Worm (Caenorhabditis elegans) whole organism, L2 larva: Measurements from ENCODE around the gene mob-3.
A peak's percentile ranks its signal among the peaks of the same experiment; 100 is the strongest.

ENCODE experiments used
- C34F6.9 ChIP-seq: fragments of 150-350 bp; optimal IDR thresholded peaks from 2 replicates; lab custom pipeline; 2014; ENCODE audit warnings: missing biosample characterization, missing genetic modification characterization
- F13H6.1 ChIP-seq: sonication (generic microtip); optimal IDR thresholded peaks from 2 replicates; lab custom pipeline; 2016; ENCODE audit warnings: missing genetic modification characterization, missing compliant biosample characterization
- R02D3.7 ChIP-seq: fragments of 150-350 bp; optimal IDR thresholded peaks from 2 replicates; lab custom pipeline; 2014; ENCODE audit warnings: missing biosample characterization, missing genetic modification characterization
- Y55F3AM.14 ChIP-seq: fragments of 200-800 bp; sonication (Bioruptor generic); optimal IDR thresholded peaks from 2 replicates; lab custom pipeline; 2018; ENCODE audit warnings: mild to moderate bottlenecking, missing genetic modification characterization, missing compliant biosample characterization
- ZK546.5 ChIP-seq: sonication (generic microtip); optimal IDR thresholded peaks from 2 replicates; lab custom pipeline; 2017; ENCODE audit warnings: missing biosample characterization, missing genetic modification characterization
- alr-1 ChIP-seq: fragments of 150-350 bp; optimal IDR thresholded peaks from 2 replicates; lab custom pipeline; 2014; ENCODE audit warnings: missing biosample characterization, missing genetic modification characterization
- aly-2 ChIP-seq: fragments of 150-350 bp; optimal IDR thresholded peaks from 2 replicates; lab custom pipeline; 2014; ENCODE audit warnings: missing biosample characterization, missing genetic modification characterization
- blmp-1 ChIP-seq: sonication (generic microtip); optimal IDR thresholded peaks from 2 replicates; lab custom pipeline; 2017; ENCODE audit warnings: missing genetic modification characterization, mild to moderate bottlenecking, missing compliant biosample characterization, antibody characterized with exemption, moderate library complexity; ENCODE audit not compliant: insufficient read depth
- ceh-16 ChIP-seq: fragments of 150-350 bp; optimal IDR thresholded peaks from 2 replicates; lab custom pipeline; 2014; ENCODE audit warnings: missing biosample characterization, missing genetic modification characterization
- ceh-82 ChIP-seq: fragments of 150-350 bp; optimal IDR thresholded peaks from 2 replicates; lab custom pipeline; 2014; ENCODE audit warnings: missing biosample characterization, missing genetic modification characterization
- crh-2 ChIP-seq: sonication (generic microtip); optimal IDR thresholded peaks from 2 replicates; lab custom pipeline; 2017; ENCODE audit warnings: missing biosample characterization, missing genetic modification characterization
- dmd-4 ChIP-seq: sonication (generic microtip); optimal IDR thresholded peaks from 2 replicates; lab custom pipeline; 2017; ENCODE audit warnings: missing biosample characterization, missing genetic modification characterization
- egl-27 ChIP-seq: sonication (generic microtip); optimal IDR thresholded peaks from 3 replicates; lab custom pipeline; 2017; ENCODE audit warnings: missing biosample characterization, missing genetic modification reagents, missing genetic modification characterization
- elt-1 ChIP-seq: fragments of 150-350 bp; optimal IDR thresholded peaks from 2 replicates; lab custom pipeline; 2014; ENCODE audit warnings: missing biosample characterization, missing genetic modification characterization
- fos-1 ChIP-seq: fragments of 150-350 bp; optimal IDR thresholded peaks from 2 replicates; lab custom pipeline; 2014; ENCODE audit warnings: missing biosample characterization, missing genetic modification characterization
- lin-11 ChIP-seq: fragments of 150-350 bp; sonication (generic microtip); optimal IDR thresholded peaks from 2 replicates; lab custom pipeline; 2014; ENCODE audit warnings: missing biosample characterization, missing genetic modification characterization, inconsistent platforms, mixed read lengths
- lin-13 ChIP-seq: fragments of 150-350 bp; optimal IDR thresholded peaks from 2 replicates; lab custom pipeline; 2014; ENCODE audit warnings: missing biosample characterization, missing genetic modification reagents, missing genetic modification characterization
- lin-39 ChIP-seq: fragments of 150-350 bp; optimal IDR thresholded peaks from 2 replicates; lab custom pipeline; 2014; ENCODE audit warnings: missing biosample characterization, missing genetic modification reagents, missing genetic modification characterization
- lsy-2 ChIP-seq, 2 experiments: fragments of 150-350 bp in 1 of 2; sonication (generic microtip) in 1 of 2; optimal IDR thresholded peaks; 2 replicates each; lab custom pipeline; 2014 to 2017; ENCODE audit warnings: missing biosample characterization in 2 of 2, missing genetic modification characterization in 2 of 2
- mab-5 ChIP-seq: fragments of 150-350 bp; optimal IDR thresholded peaks from 2 replicates; lab custom pipeline; 2014; ENCODE audit warnings: missing biosample characterization, missing genetic modification characterization
- mbf-1 ChIP-seq: sonication (generic microtip); optimal IDR thresholded peaks from 2 replicates; lab custom pipeline; 2017; ENCODE audit warnings: missing biosample characterization, missing genetic modification characterization
- mdl-1 ChIP-seq, 2 experiments: fragments of 150-350 bp in 1 of 2; sonication (generic microtip) in 1 of 2; optimal IDR thresholded peaks; 2 replicates each; lab custom pipeline; 2017; ENCODE audit warnings: missing biosample characterization in 2 of 2, missing genetic modification characterization in 2 of 2
- nhr-10 ChIP-seq: sonication (generic microtip); optimal IDR thresholded peaks from 2 replicates; lab custom pipeline; 2017; ENCODE audit warnings: missing biosample characterization, missing genetic modification characterization
- nhr-129 ChIP-seq: fragments of 150-350 bp; optimal IDR thresholded peaks from 2 replicates; lab custom pipeline; 2014; ENCODE audit warnings: missing biosample characterization, missing genetic modification characterization
- nhr-21 ChIP-seq: fragments of 150-350 bp; optimal IDR thresholded peaks from 2 replicates; lab custom pipeline; 2014; ENCODE audit warnings: missing biosample characterization, missing genetic modification characterization
- nhr-23 ChIP-seq: fragments of 150-350 bp; optimal IDR thresholded peaks from 2 replicates; lab custom pipeline; 2014; ENCODE audit warnings: missing biosample characterization, missing genetic modification reagents, missing genetic modification characterization
- nhr-237 ChIP-seq: fragments of 150-350 bp; optimal IDR thresholded peaks from 2 replicates; lab custom pipeline; 2014; ENCODE audit warnings: missing biosample characterization, missing genetic modification characterization
- nhr-25 ChIP-seq: fragments of 150-350 bp; sonication (generic microtip); optimal IDR thresholded peaks from 3 replicates; lab custom pipeline; 2014; ENCODE audit warnings: missing biosample characterization, missing genetic modification characterization
- nhr-6 ChIP-seq: fragments of 150-350 bp; optimal IDR thresholded peaks from 2 replicates; lab custom pipeline; 2014; ENCODE audit warnings: missing biosample characterization, missing genetic modification characterization
- nhr-77 ChIP-seq: fragments of 150-350 bp; optimal IDR thresholded peaks from 2 replicates; lab custom pipeline; 2014; ENCODE audit warnings: missing biosample characterization, missing genetic modification characterization
- sem-4 ChIP-seq: fragments of 150-350 bp; optimal IDR thresholded peaks from 2 replicates; lab custom pipeline; 2014; ENCODE audit warnings: missing biosample characterization, missing genetic modification reagents, missing genetic modification characterization
- sma-9 ChIP-seq, 2 experiments: fragments of 150-350 bp in 1 of 2; sonication (generic microtip) in 1 of 2; optimal IDR thresholded peaks; 2 replicates each; lab custom pipeline; 2014 to 2016; ENCODE audit warnings: missing genetic modification characterization in 2 of 2, mild to moderate bottlenecking in 1 of 2, missing biosample characterization in 1 of 2, missing compliant biosample characterization in 1 of 2, missing genetic modification reagents in 1 of 2, moderate library complexity in 1 of 2
- snpc-4 ChIP-seq: fragments of 150-350 bp; optimal IDR thresholded peaks from 2 replicates; lab custom pipeline; 2014; ENCODE audit warnings: missing biosample characterization, missing genetic modification characterization
- unc-39 ChIP-seq: fragments of 150-350 bp; optimal IDR thresholded peaks from 2 replicates; lab custom pipeline; 2014; ENCODE audit warnings: missing biosample characterization, missing genetic modification characterization
- unc-55 ChIP-seq: fragments of 150-350 bp; sonication (generic microtip); optimal IDR thresholded peaks from 3 replicates; lab custom pipeline; 2014; ENCODE audit warnings: missing biosample characterization, missing genetic modification reagents, missing genetic modification characterization
- zag-1 ChIP-seq: fragments of 150-350 bp; optimal IDR thresholded peaks from 2 replicates; lab custom pipeline; 2014; ENCODE audit warnings: missing biosample characterization, missing genetic modification characterization
- ztf-1 ChIP-seq: fragments of 200-800 bp; sonication (Bioruptor generic); conservative IDR thresholded peaks from 2 replicates; pipeline ENCODE4 v1.3.6; 2022; ENCODE audit warnings: missing genetic modification characterization, missing compliant biosample characterization
- ztf-11 ChIP-seq: sonication (generic microtip); optimal IDR thresholded peaks from 2 replicates; lab custom pipeline; 2017; ENCODE audit warnings: missing biosample characterization, missing genetic modification characterization
- ztf-4 ChIP-seq: fragments of 150-350 bp; optimal IDR thresholded peaks from 2 replicates; lab custom pipeline; 2014; ENCODE audit warnings: missing biosample characterization, missing genetic modification characterization

The mob-3 gene

DNA sequence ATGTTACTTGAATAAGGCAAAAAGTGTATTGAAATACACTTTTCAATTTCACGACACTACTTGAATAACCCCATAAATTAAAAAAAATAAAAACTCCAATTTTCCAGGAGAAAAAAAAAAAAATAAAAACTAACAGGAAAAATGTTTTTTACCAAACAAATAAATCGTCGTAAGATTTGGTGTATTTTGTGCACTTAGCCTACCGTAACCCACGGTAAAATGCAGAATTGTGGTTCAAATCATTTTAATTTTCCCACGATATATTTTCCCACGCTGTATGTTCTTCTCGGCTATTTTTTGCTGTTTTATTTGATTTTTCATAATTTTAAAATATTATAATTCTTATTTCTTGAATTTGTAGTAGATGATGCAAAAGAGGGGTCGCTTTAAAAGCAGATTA lies 976 bp upstream of the mob-3 start:
- TF ChIP-seq lsy-2 (tag; optimal IDR thresholded peaks at IDR 0.05; lab: Kevin White, UChicago): no peak
- TF ChIP-seq nhr-129 (tag; lab: Kevin White, UChicago): no peak

DNA sequence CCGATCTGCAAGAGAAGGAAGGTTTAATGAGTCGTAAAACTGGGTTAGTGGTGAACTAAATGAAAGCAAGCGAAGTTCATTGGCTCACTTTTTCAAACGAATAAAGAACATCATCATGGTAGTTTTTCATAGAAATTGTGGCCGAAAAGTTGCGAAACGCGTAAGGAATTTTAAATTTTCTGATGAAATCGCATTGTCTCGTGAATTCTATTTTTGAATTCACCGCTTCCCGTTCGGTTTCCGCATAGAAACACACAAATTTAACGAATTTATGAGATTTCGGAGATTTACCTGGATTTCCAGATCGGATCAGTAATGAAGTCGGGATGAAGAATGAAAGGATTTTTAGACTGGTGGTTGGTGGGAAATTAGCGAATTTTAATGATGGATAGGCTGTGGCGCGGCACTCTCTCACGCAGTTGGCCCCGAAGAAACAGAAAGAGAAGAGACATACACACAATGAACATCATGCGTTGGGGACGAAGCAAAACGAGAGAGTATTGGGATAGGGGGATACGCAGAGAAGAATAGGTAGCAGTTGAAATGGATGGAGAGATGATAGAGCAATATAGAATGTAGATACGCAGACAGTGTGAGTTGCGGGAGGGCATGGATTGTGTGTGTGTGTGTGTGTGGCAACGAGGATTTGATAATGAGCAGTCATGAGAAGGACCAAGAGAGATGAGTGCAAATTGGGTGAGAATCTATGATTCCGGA lies 1.8 kb downstream of the mob-3 start:
- TF ChIP-seq lin-39 (tag; lab: Kevin White, UChicago): peak; percentile 77
- TF ChIP-seq C34F6.9 (tag; lab: Kevin White, UChicago): peak; percentile 77
- TF ChIP-seq mdl-1 (tag; optimal IDR thresholded peaks at IDR 0.05; lab: Kevin White, UChicago): peak in 1 of 2 experiments; percentile 35
- peak; percentile 57 for TF ChIP-seq mab-5 (tag; lab: Kevin White, UChicago)
- TF ChIP-seq nhr-25 (tag; lab: Kevin White, UChicago): peak; percentile 10
- peak; percentile 78 for TF ChIP-seq sma-9 (GFP tag; optimal IDR thresholded peaks at IDR 0.05; lab: Kevin White, UChicago)
- no peak for TF ChIP-seq sma-9 (tag; optimal IDR thresholded peaks at IDR 0.05; lab: Kevin White, UChicago)
- TF ChIP-seq nhr-21: peak; percentile 32
- TF ChIP-seq F13H6.1: peak; percentile 82
- TF ChIP-seq snpc-4: peak; percentile 34
- no peak for TF ChIP-seq ZK546.5 (tag; lab: Kevin White, UChicago)
- peak; percentile 43 for TF ChIP-seq zag-1 (tag; lab: Kevin White, UChicago)
- TF ChIP-seq egl-27 (tag; lab: Kevin White, UChicago): peak; percentile 53
- TF ChIP-seq lsy-2 (tag; optimal IDR thresholded peaks at IDR 0.05; lab: Kevin White, UChicago): peak; percentile 31 to 65
- TF ChIP-seq elt-1 (tag; lab: Kevin White, UChicago): no peak
- TF ChIP-seq ztf-4 (tag; lab: Kevin White, UChicago): peak; percentile 9
- peak; percentile 51 for TF ChIP-seq fos-1
- TF ChIP-seq dmd-4 (tag; lab: Kevin White, UChicago): no peak
- TF ChIP-seq crh-2 (tag; lab: Kevin White, UChicago): peak; percentile 19
- no peak for TF ChIP-seq R02D3.7 (tag; lab: Kevin White, UChicago)
- TF ChIP-seq sem-4 (tag; lab: Kevin White, UChicago): peak; percentile 57
- TF ChIP-seq nhr-6 (tag; lab: Kevin White, UChicago): no peak
- TF ChIP-seq nhr-77 (tag; lab: Kevin White, UChicago): no peak
- TF ChIP-seq aly-2: no peak
- TF ChIP-seq Y55F3AM.14 (GFP tag; lab: Kevin White, UChicago): no peak
- TF ChIP-seq ceh-82 (tag; lab: Kevin White, UChicago): no peak
- TF ChIP-seq unc-55 (GFP tag; lab: Kevin White, UChicago): peak; percentile 33
- TF ChIP-seq nhr-129 (tag; lab: Kevin White, UChicago): peak; percentile 91
- no peak for TF ChIP-seq unc-39 (tag; lab: Kevin White, UChicago)
- TF ChIP-seq, all 48 proteins: peak for 18

DNA sequence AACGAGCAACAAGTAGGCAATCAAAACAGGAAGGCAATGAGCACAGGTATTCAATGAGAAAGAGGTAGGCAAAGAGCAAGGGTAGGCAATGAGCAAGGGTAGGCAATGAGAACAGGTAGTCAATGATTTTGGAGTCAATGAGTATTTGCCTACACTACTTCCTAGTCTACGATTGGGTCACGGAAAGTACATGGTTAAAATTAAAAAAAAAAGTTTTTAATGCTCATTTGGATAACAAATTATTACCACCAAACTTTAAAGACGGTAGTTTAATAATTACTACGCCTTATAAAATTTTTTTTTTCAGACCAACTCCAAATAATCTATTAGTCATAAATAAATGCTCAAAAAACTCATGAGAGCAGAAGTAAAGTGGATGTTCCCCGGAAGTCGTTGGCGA lies 7.0 kb downstream of the mob-3 start, which contains the start of gene ptp-8:
Gene ptp-8 (plus strand): TSS at position 301 of the 400 bp plus-strand sequence.
- TF ChIP-seq ztf-1 (GFP tag; lab: Robert Waterston, UW): no peak
- no peak for TF ChIP-seq nhr-10
- TF ChIP-seq mbf-1: no peak

DNA sequence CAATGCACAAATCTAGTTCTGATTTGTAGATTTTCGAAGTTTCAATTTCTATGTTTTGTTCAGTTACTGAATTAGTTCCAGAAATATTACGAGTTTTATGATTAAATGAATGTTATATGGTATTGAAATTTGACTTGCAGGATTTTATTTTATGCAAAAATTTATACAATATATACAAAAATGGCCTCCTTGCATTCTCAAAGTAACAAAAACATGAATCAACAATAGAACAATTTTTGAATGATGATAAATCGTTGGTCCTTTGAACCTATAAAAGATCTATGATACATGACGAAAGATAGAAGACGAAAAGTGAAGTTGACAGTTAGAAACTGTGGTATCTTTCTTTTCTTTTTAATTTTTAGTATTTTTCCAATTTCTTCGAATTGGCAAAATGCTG lies 12.2 kb downstream of the mob-3 start, which contains the start of gene T12B3.2:
Gene T12B3.2 (plus strand): TSS at position 301 of the 400 bp plus-strand sequence.
- TF ChIP-seq nhr-237 (no peak), nhr-23 (tag; lab: Kevin White, UChicago) (no peak), ztf-11 (tag; lab: Kevin White, UChicago) (no peak), lin-11 (tag; lab: Kevin White, UChicago) (no peak), Y55F3AM.14 (GFP tag; lab: Kevin White, UChicago) (no peak), lin-39 (tag; lab: Kevin White, UChicago) (no peak), ztf-1 (GFP tag; lab: Robert Waterston, UW) (no peak), crh-2 (tag; lab: Kevin White, UChicago) (no peak), lin-13 (GFP tag; lab: Kevin White, UChicago) (no peak), snpc-4 (no peak), F13H6.1 (no peak), aly-2 (no peak), blmp-1 (no peak), alr-1 (tag; lab: Kevin White, UChicago) (no peak), ceh-16 (no peak), unc-39 (tag; lab: Kevin White, UChicago) (no peak), nhr-77 (tag; lab: Kevin White, UChicago) (no peak), mab-5 (tag; lab: Kevin White, UChicago) (no peak), lsy-2 (tag; optimal IDR thresholded peaks at IDR 0.05; lab: Kevin White, UChicago) (no peak), egl-27 (tag; lab: Kevin White, UChicago) (no peak)
